Worm (Caenorhabditis elegans) whole organism, L4 larva: ENCODE results near the gene zhit-2.

Experiments
- F26F4.8 ChIP-seq: fragments of 200-800 bp; sonication (Bioruptor generic); conservative IDR thresholded peaks from 2 replicates; pipeline ENCODE4 v1.3.6; 2022; ENCODE audit warnings: missing genetic modification characterization, missing compliant biosample characterization
- ceh-32 ChIP-seq: sonication (generic microtip); optimal IDR thresholded peaks from 2 replicates; lab custom pipeline; 2016; ENCODE audit warnings: mild to moderate bottlenecking, missing genetic modification characterization, missing compliant biosample characterization; ENCODE audit not compliant: poor library complexity
- dpl-1 ChIP-seq: fragments of 150-350 bp; optimal IDR thresholded peaks from 2 replicates; lab custom pipeline; 2014; ENCODE audit warnings: missing biosample characterization, missing genetic modification reagents, missing genetic modification characterization
- dve-1 ChIP-seq: sonication (generic microtip); optimal IDR thresholded peaks from 2 replicates; lab custom pipeline; 2017; ENCODE audit warnings: antibody characterized with exemption, mild to moderate bottlenecking, missing genetic modification characterization, missing compliant biosample characterization; ENCODE audit not compliant: insufficient read depth
- hif-1 ChIP-seq, 2 experiments: sonication (generic microtip); optimal IDR thresholded peaks; 2 replicates each; lab custom pipeline; 2016 to 2017; ENCODE audit warnings: missing compliant biosample characterization in 2 of 2, missing genetic modification characterization in 2 of 2, missing genetic modification reagents in 2 of 2, missing genotype in 2 of 2, mild to moderate bottlenecking in 1 of 2
- lim-7 ChIP-seq: fragments of 200-800 bp; sonication (Bioruptor generic); IDR thresholded peaks from 2 replicates; pipeline ENCODE4 v1.3.6; 2022; ENCODE audit warnings: missing genetic modification characterization, missing compliant biosample characterization
- lin-15B ChIP-seq: fragments of 150-350 bp; sonication (generic microtip); optimal IDR thresholded peaks from 3 replicates; lab custom pipeline; 2014; ENCODE audit warnings: missing biosample characterization, missing genetic modification characterization
- lin-39 ChIP-seq: fragments of 150-350 bp; optimal IDR thresholded peaks from 2 replicates; lab custom pipeline; 2014; ENCODE audit warnings: missing biosample characterization, missing genetic modification reagents, missing genetic modification characterization
- zag-1 ChIP-seq: fragments of 150-350 bp; optimal IDR thresholded peaks from 2 replicates; lab custom pipeline; 2014; ENCODE audit warnings: missing biosample characterization, missing genetic modification characterization

ce11 chrIII:4243461-4243860 lies 724 bp downstream of the zhit-2 start, which contains the start of gene mrpl-21:
- no peak for TF ChIP-seq dve-1 (tag; lab: Kevin White, UChicago)
- TF ChIP-seq ceh-32 (tag; lab: Kevin White, UChicago) = no peak
- no peak for TF ChIP-seq lin-15B (tag; lab: Kevin White, UChicago)
- no peak for TF ChIP-seq lim-7 (GFP tag; lab: Robert Waterston, UW)
- TF ChIP-seq hif-1 (tag; optimal IDR thresholded peaks at IDR 0.05; lab: Kevin White, UChicago) = no peak
- TF ChIP-seq lin-39 (tag; lab: Kevin White, UChicago) = no peak
- TF ChIP-seq dpl-1 = no peak
- no peak for TF ChIP-seq F26F4.8 (GFP tag; lab: Robert Waterston, UW)
- TF ChIP-seq zag-1 = no peak
